Worm (Caenorhabditis elegans) whole organism, mixed stage, embryonic: ENCODE data around the gene figl-1.
"Not testable (repeated sequence)": the region's sequence is repeated elsewhere in the genome, so short reads cannot be mapped to it uniquely, and the experiment has no call there.

ENCODE experiments used
- ceh-83 ChIP-seq: fragments of 200-800 bp; sonication (Bioruptor generic); optimal IDR thresholded peaks from 2 replicates; lab custom pipeline; 2018; ENCODE audit warnings: mild to moderate bottlenecking, missing genetic modification characterization, missing compliant biosample characterization
- ces-1 ChIP-seq: fragments of 150-350 bp; optimal IDR thresholded peaks from 2 replicates; lab custom pipeline; 2014; ENCODE audit warnings: missing biosample characterization, missing genetic modification reagents, missing genetic modification characterization
- lsy-2 ChIP-seq: fragments of 150-350 bp; optimal IDR thresholded peaks from 2 replicates; lab custom pipeline; 2014; ENCODE audit warnings: missing biosample characterization, missing genetic modification characterization
- mep-1 ChIP-seq: fragments of 150-350 bp; optimal IDR thresholded peaks from 2 replicates; lab custom pipeline; 2017; ENCODE audit warnings: missing biosample characterization, missing genetic modification reagents, missing genetic modification characterization, inconsistent platforms
- nhr-12 ChIP-seq: fragments of 150-350 bp; optimal IDR thresholded peaks from 2 replicates; lab custom pipeline; 2014; ENCODE audit warnings: missing biosample characterization, missing genetic modification characterization
- nhr-28 ChIP-seq: fragments of 150-350 bp; optimal IDR thresholded peaks from 2 replicates; lab custom pipeline; 2014; ENCODE audit warnings: missing biosample characterization, missing genetic modification characterization
- sem-2 ChIP-seq: fragments of 200-800 bp; sonication (Bioruptor generic); optimal IDR thresholded peaks from 2 replicates; lab custom pipeline; 2018; ENCODE audit warnings: mild to moderate bottlenecking, missing genetic modification characterization, missing compliant biosample characterization
- snpc-4 ChIP-seq: fragments of 150-350 bp; optimal IDR thresholded peaks from 2 replicates; lab custom pipeline; 2014; ENCODE audit warnings: missing biosample characterization, missing genetic modification characterization
- tbx-8 ChIP-seq: fragments of 200-800 bp; sonication (Bioruptor generic); optimal IDR thresholded peaks from 2 replicates; lab custom pipeline; 2018; ENCODE audit warnings: mild to moderate bottlenecking, missing genetic modification characterization, moderate library complexity, missing compliant biosample characterization
- unc-120 ChIP-seq: sonication (generic microtip); optimal IDR thresholded peaks from 2 replicates; lab custom pipeline; 2017; ENCODE audit warnings: missing genetic modification characterization, missing compliant biosample characterization; ENCODE audit not compliant: poor library complexity, severe bottlenecking

The figl-1 gene

ce11 chrV:4295920-4296319, 49.9 kb downstream of the figl-1 start, which contains the start of gene F47D2.11:
F47D2.11 (minus strand) TSS chrV:4296020.
- TF ChIP-seq ces-1 (GFP tag; lab: Kevin White, UChicago) (no peak), nhr-12 (tag; lab: Kevin White, UChicago) (no peak), lsy-2 (tag; lab: Kevin White, UChicago) (no peak), tbx-8 (GFP tag; lab: Kevin White, UChicago) (no peak), nhr-28 (tag; lab: Kevin White, UChicago) (no peak), unc-120 (no peak), ceh-83 (GFP tag; lab: Kevin White, UChicago) (no peak)

ce11 chrV:4293425-4293824, 52.4 kb downstream of the figl-1 start, which contains the start of gene srh-194:
srh-194 (minus strand) TSS chrV:4293525.
- not testable (repeated sequence) for TF ChIP-seq snpc-4 (tag; lab: Kevin White, UChicago); sem-2 (GFP tag; lab: Kevin White, UChicago); mep-1 (tag; lab: Kevin White, UChicago)
